Worm (Caenorhabditis elegans) whole organism, L2 larva: ENCODE measurements around the gene C39D10.2.
A peak's percentile ranks its signal among the peaks of the same experiment; 100 is the strongest.

Experiments used
- C34F6.9 ChIP-seq: fragments of 150-350 bp; optimal IDR thresholded peaks from 2 replicates; lab custom pipeline; 2014; ENCODE audit warnings: missing biosample characterization, missing genetic modification characterization
- F13H6.1 ChIP-seq: sonication (generic microtip); optimal IDR thresholded peaks from 2 replicates; lab custom pipeline; 2016; ENCODE audit warnings: missing genetic modification characterization, missing compliant biosample characterization
- R02D3.7 ChIP-seq: fragments of 150-350 bp; optimal IDR thresholded peaks from 2 replicates; lab custom pipeline; 2014; ENCODE audit warnings: missing biosample characterization, missing genetic modification characterization
- Y55F3AM.14 ChIP-seq: fragments of 200-800 bp; sonication (Bioruptor generic); optimal IDR thresholded peaks from 2 replicates; lab custom pipeline; 2018; ENCODE audit warnings: mild to moderate bottlenecking, missing genetic modification characterization, missing compliant biosample characterization
- ZK546.5 ChIP-seq: sonication (generic microtip); optimal IDR thresholded peaks from 2 replicates; lab custom pipeline; 2017; ENCODE audit warnings: missing biosample characterization, missing genetic modification characterization
- alr-1 ChIP-seq: fragments of 150-350 bp; optimal IDR thresholded peaks from 2 replicates; lab custom pipeline; 2014; ENCODE audit warnings: missing biosample characterization, missing genetic modification characterization
- aly-2 ChIP-seq: fragments of 150-350 bp; optimal IDR thresholded peaks from 2 replicates; lab custom pipeline; 2014; ENCODE audit warnings: missing biosample characterization, missing genetic modification characterization
- ama-1 ChIP-seq: fragments of 150-350 bp; optimal IDR thresholded peaks from 2 replicates; lab custom pipeline; 2018; ENCODE audit warnings: inconsistent platforms
- blmp-1 ChIP-seq: sonication (generic microtip); optimal IDR thresholded peaks from 2 replicates; lab custom pipeline; 2017; ENCODE audit warnings: missing genetic modification characterization, mild to moderate bottlenecking, missing compliant biosample characterization, antibody characterized with exemption, moderate library complexity; ENCODE audit not compliant: insufficient read depth
- ceh-16 ChIP-seq: fragments of 150-350 bp; optimal IDR thresholded peaks from 2 replicates; lab custom pipeline; 2014; ENCODE audit warnings: missing biosample characterization, missing genetic modification characterization
- ceh-82 ChIP-seq: fragments of 150-350 bp; optimal IDR thresholded peaks from 2 replicates; lab custom pipeline; 2014; ENCODE audit warnings: missing biosample characterization, missing genetic modification characterization
- elt-1 ChIP-seq: fragments of 150-350 bp; optimal IDR thresholded peaks from 2 replicates; lab custom pipeline; 2014; ENCODE audit warnings: missing biosample characterization, missing genetic modification characterization
- elt-3 ChIP-seq: sonication (generic microtip); optimal IDR thresholded peaks from 2 replicates; lab custom pipeline; 2017; ENCODE audit warnings: missing biosample characterization, missing genetic modification characterization
- fos-1 ChIP-seq: fragments of 150-350 bp; optimal IDR thresholded peaks from 2 replicates; lab custom pipeline; 2014; ENCODE audit warnings: missing biosample characterization, missing genetic modification characterization
- lin-11 ChIP-seq: fragments of 150-350 bp; sonication (generic microtip); optimal IDR thresholded peaks from 2 replicates; lab custom pipeline; 2014; ENCODE audit warnings: missing biosample characterization, missing genetic modification characterization, inconsistent platforms, mixed read lengths
- lin-39 ChIP-seq: fragments of 150-350 bp; optimal IDR thresholded peaks from 2 replicates; lab custom pipeline; 2014; ENCODE audit warnings: missing biosample characterization, missing genetic modification reagents, missing genetic modification characterization
- lsy-2 ChIP-seq, 2 experiments: fragments of 150-350 bp in 1 of 2; sonication (generic microtip) in 1 of 2; optimal IDR thresholded peaks; 2 replicates each; lab custom pipeline; 2014 to 2017; ENCODE audit warnings: missing biosample characterization in 2 of 2, missing genetic modification characterization in 2 of 2
- mab-5 ChIP-seq: fragments of 150-350 bp; optimal IDR thresholded peaks from 2 replicates; lab custom pipeline; 2014; ENCODE audit warnings: missing biosample characterization, missing genetic modification characterization
- mbf-1 ChIP-seq: sonication (generic microtip); optimal IDR thresholded peaks from 2 replicates; lab custom pipeline; 2017; ENCODE audit warnings: missing biosample characterization, missing genetic modification characterization
- nhr-11 ChIP-seq: fragments of 150-350 bp; optimal IDR thresholded peaks from 2 replicates; lab custom pipeline; 2014; ENCODE audit warnings: missing biosample characterization, missing genetic modification characterization
- nhr-12 ChIP-seq: fragments of 150-350 bp; optimal IDR thresholded peaks from 2 replicates; lab custom pipeline; 2014; ENCODE audit warnings: missing biosample characterization, missing genetic modification characterization
- nhr-129 ChIP-seq: fragments of 150-350 bp; optimal IDR thresholded peaks from 2 replicates; lab custom pipeline; 2014; ENCODE audit warnings: missing biosample characterization, missing genetic modification characterization
- nhr-21 ChIP-seq: fragments of 150-350 bp; optimal IDR thresholded peaks from 2 replicates; lab custom pipeline; 2014; ENCODE audit warnings: missing biosample characterization, missing genetic modification characterization
- nhr-23 ChIP-seq: fragments of 150-350 bp; optimal IDR thresholded peaks from 2 replicates; lab custom pipeline; 2014; ENCODE audit warnings: missing biosample characterization, missing genetic modification reagents, missing genetic modification characterization
- nhr-237 ChIP-seq: fragments of 150-350 bp; optimal IDR thresholded peaks from 2 replicates; lab custom pipeline; 2014; ENCODE audit warnings: missing biosample characterization, missing genetic modification characterization
- nhr-25 ChIP-seq: fragments of 150-350 bp; sonication (generic microtip); optimal IDR thresholded peaks from 3 replicates; lab custom pipeline; 2014; ENCODE audit warnings: missing biosample characterization, missing genetic modification characterization
- nhr-6 ChIP-seq: fragments of 150-350 bp; optimal IDR thresholded peaks from 2 replicates; lab custom pipeline; 2014; ENCODE audit warnings: missing biosample characterization, missing genetic modification characterization
- peb-1 ChIP-seq: fragments of 150-350 bp; optimal IDR thresholded peaks from 2 replicates; lab custom pipeline; 2014; ENCODE audit warnings: missing biosample characterization, missing genetic modification characterization
- sem-4 ChIP-seq: fragments of 150-350 bp; optimal IDR thresholded peaks from 2 replicates; lab custom pipeline; 2014; ENCODE audit warnings: missing biosample characterization, missing genetic modification reagents, missing genetic modification characterization
- skn-1 ChIP-seq: sonication (generic microtip); optimal IDR thresholded peaks from 2 replicates; lab custom pipeline; 2017; ENCODE audit warnings: missing biosample characterization, missing genetic modification characterization
- sma-3 ChIP-seq: sonication (generic microtip); optimal IDR thresholded peaks from 2 replicates; lab custom pipeline; 2016; ENCODE audit warnings: missing genetic modification reagents, missing genetic modification characterization, missing compliant biosample characterization
- sma-9 ChIP-seq, 2 experiments: fragments of 150-350 bp in 1 of 2; sonication (generic microtip) in 1 of 2; optimal IDR thresholded peaks; 2 replicates each; lab custom pipeline; 2014 to 2016; ENCODE audit warnings: missing genetic modification characterization in 2 of 2, mild to moderate bottlenecking in 1 of 2, missing biosample characterization in 1 of 2, missing compliant biosample characterization in 1 of 2, missing genetic modification reagents in 1 of 2, moderate library complexity in 1 of 2
- snpc-4 ChIP-seq: fragments of 150-350 bp; optimal IDR thresholded peaks from 2 replicates; lab custom pipeline; 2014; ENCODE audit warnings: missing biosample characterization, missing genetic modification characterization
- unc-62 ChIP-seq: fragments of 150-350 bp; optimal IDR thresholded peaks from 2 replicates; lab custom pipeline; 2014; ENCODE audit warnings: missing biosample characterization, missing genetic modification reagents, missing genetic modification characterization
- zag-1 ChIP-seq: fragments of 150-350 bp; optimal IDR thresholded peaks from 2 replicates; lab custom pipeline; 2014; ENCODE audit warnings: missing biosample characterization, missing genetic modification characterization
- ztf-1 ChIP-seq: fragments of 200-800 bp; sonication (Bioruptor generic); conservative IDR thresholded peaks from 2 replicates; pipeline ENCODE4 v1.3.6; 2022; ENCODE audit warnings: missing genetic modification characterization, missing compliant biosample characterization

C39D10.2 gene

DNA sequence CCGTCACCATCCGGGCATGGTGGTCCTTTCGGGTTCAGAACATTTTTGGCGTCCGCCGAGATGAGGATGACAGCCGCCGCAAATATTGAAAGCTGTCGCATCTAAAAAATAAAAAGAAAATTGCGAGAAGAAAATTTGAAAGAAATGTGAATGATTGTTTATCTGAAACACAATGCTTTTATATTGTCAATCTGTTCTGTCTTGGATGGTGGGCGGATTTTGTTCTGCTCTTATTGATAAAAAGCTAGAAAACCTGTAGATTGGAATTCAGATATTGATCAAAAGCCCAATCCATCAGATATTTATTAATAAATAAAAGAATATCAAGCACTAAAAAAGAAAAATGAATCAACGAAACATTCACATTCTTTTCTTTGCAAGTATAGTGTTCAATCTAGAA is 24.8 kb downstream of the C39D10.2 start, which contains the start of gene C39D10.7:
C39D10.7 (minus strand) TSS at position 101 of the 400 bp plus-strand sequence.
- no peak for TF ChIP-seq zag-1 (tag; lab: Kevin White, UChicago)
- no peak for TF ChIP-seq ztf-1
- no peak for TF ChIP-seq nhr-23 (tag; lab: Kevin White, UChicago)
- no peak for TF ChIP-seq lin-11
- TF ChIP-seq R02D3.7 (tag; lab: Kevin White, UChicago), result no peak
- no peak for TF ChIP-seq mbf-1 (tag; lab: Kevin White, UChicago)
- TF ChIP-seq C34F6.9 (tag; lab: Kevin White, UChicago), result no peak
- TF ChIP-seq alr-1, result no peak
- TF ChIP-seq F13H6.1 (tag; lab: Kevin White, UChicago), result no peak
- no peak for TF ChIP-seq nhr-12 (tag; lab: Kevin White, UChicago)
- TF ChIP-seq nhr-11, result no peak
- TF ChIP-seq nhr-25 (tag; lab: Kevin White, UChicago), result no peak
- TF ChIP-seq, all 48 proteins: peak for 0

DNA sequence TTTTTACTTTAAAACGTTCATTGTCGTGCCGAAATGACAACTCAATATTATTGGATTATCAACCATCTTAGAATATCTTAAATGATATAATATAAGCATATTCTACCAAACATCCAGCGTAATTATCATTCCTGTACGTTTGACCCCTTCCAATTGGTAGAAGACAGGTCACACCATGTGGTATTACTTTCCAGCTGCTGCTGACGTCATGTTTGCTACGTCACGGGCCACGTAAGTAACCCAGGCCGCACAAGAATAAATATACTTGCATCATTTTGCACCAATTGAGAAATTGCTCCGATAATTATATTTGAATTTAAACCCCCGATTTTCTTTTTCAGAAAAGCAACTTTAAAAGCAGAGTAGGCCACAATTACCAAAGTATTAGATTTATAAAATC is 26.6 kb downstream of the C39D10.2 start:
- TF ChIP-seq nhr-6 (tag; lab: Kevin White, UChicago), result no peak
- TF ChIP-seq nhr-23 (tag; lab: Kevin White, UChicago), result no peak
- TF ChIP-seq nhr-21 (tag; lab: Kevin White, UChicago), result no peak
- no peak for TF ChIP-seq nhr-129 (tag; lab: Kevin White, UChicago)
- no peak for TF ChIP-seq nhr-12 (tag; lab: Kevin White, UChicago)
- TF ChIP-seq unc-62 (GFP tag; lab: Kevin White, UChicago), result no peak
- no peak for TF ChIP-seq mab-5 (tag; lab: Kevin White, UChicago)
- TF ChIP-seq ceh-82 (tag; lab: Kevin White, UChicago), result no peak
- no peak for TF ChIP-seq peb-1 (tag; lab: Kevin White, UChicago)
- TF ChIP-seq ceh-16 (tag; lab: Kevin White, UChicago), result no peak
- TF ChIP-seq Y55F3AM.14, result no peak
- no peak for TF ChIP-seq sem-4 (tag; lab: Kevin White, UChicago)

DNA sequence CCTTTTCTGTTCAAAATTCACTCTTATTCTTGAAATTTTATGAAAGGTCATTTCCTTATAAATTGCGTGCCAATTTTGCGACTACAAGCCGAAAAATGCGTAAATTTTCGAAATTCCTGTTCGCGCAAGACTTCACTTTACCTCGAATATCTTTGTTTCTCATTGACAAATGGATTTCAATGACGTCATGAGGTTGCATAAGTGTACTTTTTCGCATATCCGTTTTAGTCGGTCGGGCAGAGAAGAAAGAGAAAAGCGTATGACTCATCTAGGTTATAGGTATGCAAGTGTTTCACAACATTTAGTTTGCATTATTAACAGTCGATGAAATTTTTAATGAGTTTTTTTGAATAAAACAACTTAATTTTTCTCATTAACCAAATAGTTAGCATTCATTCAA is 27.1 kb downstream of the C39D10.2 start:
- TF ChIP-seq fos-1 (tag; lab: Kevin White, UChicago) (peak; percentile 38), aly-2 (tag; lab: Kevin White, UChicago) (no peak), lsy-2 (tag; optimal IDR thresholded peaks at IDR 0.05; lab: Kevin White, UChicago) (no peak), C34F6.9 (tag; lab: Kevin White, UChicago) (peak; percentile 24), blmp-1 (no peak), nhr-12 (tag; lab: Kevin White, UChicago) (no peak), ZK546.5 (tag; lab: Kevin White, UChicago) (no peak), skn-1 (tag; lab: Kevin White, UChicago) (no peak)

DNA sequence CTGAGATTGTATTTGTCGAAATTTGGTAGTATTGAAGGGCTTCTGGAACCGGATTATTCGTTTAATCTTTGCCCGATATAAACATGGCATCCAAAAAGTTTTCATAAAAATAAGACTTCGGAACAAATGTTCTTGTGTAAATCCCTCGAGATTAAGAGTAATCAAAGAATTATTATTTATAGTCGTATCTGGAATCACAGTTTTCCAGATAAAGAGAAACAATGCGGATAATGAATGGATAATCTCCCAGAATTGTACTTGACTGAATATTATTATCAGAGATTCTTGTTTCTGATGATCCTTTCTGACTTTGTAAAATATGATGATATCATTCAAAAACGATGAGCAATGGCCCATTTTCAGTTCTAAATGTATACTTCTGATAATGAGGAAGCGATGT is 32.1 kb downstream of the C39D10.2 start:
- TF ChIP-seq sma-9 (GFP tag; optimal IDR thresholded peaks at IDR 0.05; lab: Kevin White, UChicago) (no peak), sma-9 (tag; optimal IDR thresholded peaks at IDR 0.05; lab: Kevin White, UChicago) (no peak), lin-39 (no peak), blmp-1 (no peak), mbf-1 (tag; lab: Kevin White, UChicago) (no peak), elt-1 (no peak)
- TF ChIP-seq, all 48 proteins: peak for 0

DNA sequence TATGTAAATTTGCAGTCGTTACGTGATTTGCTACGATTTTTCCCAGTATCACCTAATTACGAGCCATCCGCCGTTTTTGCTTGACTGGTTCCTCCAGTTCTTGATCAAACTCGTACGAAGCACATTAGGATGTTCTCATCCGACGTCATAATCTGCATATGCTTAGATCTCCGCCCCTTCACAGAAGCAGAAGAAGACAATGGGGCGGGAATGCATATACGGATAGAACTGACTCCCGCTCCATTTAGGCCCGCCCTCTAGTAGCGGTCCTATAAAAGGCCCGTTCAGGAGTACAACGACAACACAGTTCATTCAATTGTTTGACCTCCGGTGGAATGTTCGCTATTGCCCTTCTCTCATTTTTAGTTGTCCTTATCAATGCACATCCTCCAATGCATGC is 36.1 kb downstream of the C39D10.2 start, which contains the start of gene zig-4:
zig-4 (plus strand) TSS at position 301 of the 400 bp plus-strand sequence.
- TF ChIP-seq nhr-237 (tag; lab: Kevin White, UChicago) (no peak), mab-5 (tag; lab: Kevin White, UChicago) (no peak), ama-1 (lab: Kevin White, UChicago) (no peak), Y55F3AM.14 (no peak), ceh-16 (tag; lab: Kevin White, UChicago) (no peak), F13H6.1 (tag; lab: Kevin White, UChicago) (no peak), nhr-6 (tag; lab: Kevin White, UChicago) (no peak), nhr-129 (tag; lab: Kevin White, UChicago) (no peak), snpc-4 (no peak), blmp-1 (no peak), nhr-11 (no peak), lsy-2 (tag; optimal IDR thresholded peaks at IDR 0.05; lab: Kevin White, UChicago) (no peak), sma-3 (GFP tag; lab: Kevin White, UChicago) (no peak), elt-3 (tag; lab: Kevin White, UChicago) (no peak), nhr-25 (tag; lab: Kevin White, UChicago) (no peak), aly-2 (tag; lab: Kevin White, UChicago) (no peak), nhr-21 (tag; lab: Kevin White, UChicago) (no peak), elt-1 (no peak)
- TF ChIP-seq, all 48 proteins: peak for 0
